Worm (Caenorhabditis elegans): Measurements from ENCODE around the gene marb-1.

DNA sequence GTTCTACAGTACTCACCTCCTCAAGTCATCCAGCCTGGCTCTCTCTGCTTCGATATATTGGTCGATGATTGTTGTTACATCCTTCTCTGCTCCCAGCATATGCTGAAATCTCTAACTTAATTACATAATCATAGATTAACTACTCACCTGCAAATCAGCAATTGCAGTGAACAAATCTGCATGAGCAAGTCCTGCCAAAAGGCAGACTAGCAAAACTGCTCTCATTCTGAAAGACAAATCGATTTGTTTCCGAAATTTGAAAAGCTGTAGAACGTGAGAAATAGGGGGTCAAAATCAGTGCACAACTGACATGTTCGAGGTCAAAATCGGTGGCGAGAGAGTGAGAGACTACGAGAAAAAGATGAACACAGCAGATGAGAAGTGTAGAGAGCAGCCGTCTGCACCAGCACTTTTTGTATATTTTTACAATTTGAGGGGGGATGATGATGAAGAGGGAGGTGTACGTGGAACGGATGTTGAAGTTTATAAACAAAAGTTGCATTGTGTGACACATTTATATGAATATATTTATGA lies 7.0 kb upstream of the marb-1 start, which contains the start of gene phy-2:
- TF ChIP-seq mep-1 (tag; optimal IDR thresholded peaks at IDR 0.05) (no peak), nhr-11 (tag; optimal IDR thresholded peaks at IDR 0.05) (no peak), ztf-11 (tag; optimal IDR thresholded peaks at IDR 0.05) (no peak), ceh-82 (tag; optimal IDR thresholded peaks at IDR 0.05) (no peak), alr-1 (tag; optimal IDR thresholded peaks at IDR 0.05; ENCODE audit: borderline replicate concordance) (no peak), lin-35 (GFP tag; optimal IDR thresholded peaks at IDR 0.05) (no peak), nhr-28 (tag; optimal IDR thresholded peaks at IDR 0.05) (no peak), mdl-1 (tag; optimal IDR thresholded peaks at IDR 0.05) (no peak), pqm-1 (tag; optimal IDR thresholded peaks at IDR 0.05) (no peak), nhr-12 (tag; optimal IDR thresholded peaks at IDR 0.05) (no peak), nhr-77 (tag; optimal IDR thresholded peaks at IDR 0.05) (no peak), rnt-1 (tag; optimal IDR thresholded peaks at IDR 0.05) (no peak)

All from whole organism, L1 larva.